Fruit fly (Drosophila melanogaster): Measurements from ENCODE around the gene CG45012.

- TF ChIP-seq vri (GFP tag; optimal IDR thresholded peaks at IDR 0.05) (no peak), CG8632 (GFP tag; optimal IDR thresholded peaks at IDR 0.05) (no peak), fd85E (GFP tag; optimal IDR thresholded peaks at IDR 0.05) (no peak), CG32006 (GFP tag; optimal IDR thresholded peaks at IDR 0.05) (no peak), CG16779 (tag; optimal IDR thresholded peaks at IDR 0.05) (no peak), salr (GFP tag; optimal IDR thresholded peaks at IDR 0.05) (no peak), CG6854 (GFP tag; optimal IDR thresholded peaks at IDR 0.05) (no peak), topi (GFP tag; optimal IDR thresholded peaks at IDR 0.05) (no peak), cyc (GFP tag; optimal IDR thresholded peaks at IDR 0.05) (no peak), CG10631 (GFP tag; optimal IDR thresholded peaks at IDR 0.05) (no peak)
These were observed at the start of gene CG45012 for dm6 chr2L:11834308-11834707.
